Fruit fly (Drosophila melanogaster): ENCODE results near the gene Yip1d1.

The Yip1d1 gene

DNA sequence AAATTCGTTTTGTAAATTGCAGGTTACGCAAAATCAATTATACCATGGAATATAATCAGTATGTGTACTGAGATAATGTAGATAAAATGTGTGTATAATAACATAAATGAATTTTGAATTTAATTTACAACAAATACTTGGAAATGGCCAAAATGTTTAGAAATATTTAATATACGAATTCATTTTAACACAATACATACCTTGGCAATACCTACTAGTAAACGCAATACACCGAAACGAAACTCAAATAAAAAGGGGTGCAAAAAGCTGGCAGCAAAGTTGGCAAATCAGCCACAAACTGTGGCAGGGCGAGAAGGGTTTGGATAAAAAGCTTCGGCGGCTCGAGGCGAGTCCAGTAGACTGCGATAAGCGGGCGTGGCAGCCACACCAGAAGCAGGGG lies 34.1 kb downstream of the Yip1d1 start, which contains the start of gene CG16800:
TSS of gene CG16800 (plus strand) at position 301 of the 400 bp plus-strand sequence.
- TF ChIP-seq GATAd (GFP tag; optimal IDR thresholded peaks at IDR 0.05) (no peak), jim (GFP tag; optimal IDR thresholded peaks at IDR 0.05) (no peak), Hr78 (GFP tag; optimal IDR thresholded peaks at IDR 0.05) (no peak), sv (GFP tag; optimal IDR thresholded peaks at IDR 0.05) (no peak), psq (GFP tag; optimal IDR thresholded peaks at IDR 0.05) (no peak), Dif (GFP tag; optimal IDR thresholded peaks at IDR 0.05; ENCODE audit: partially characterized antibody) (no peak), lola (GFP tag; optimal IDR thresholded peaks at IDR 0.05) (no peak), Jra (GFP tag; optimal IDR thresholded peaks at IDR 0.05) (no peak), Dfd (GFP tag; optimal IDR thresholded peaks at IDR 0.05) (no peak), rgr (GFP tag; optimal IDR thresholded peaks at IDR 0.05) (no peak), CG9705 (GFP tag; optimal IDR thresholded peaks at IDR 0.05) (no peak), h (GFP tag; optimal IDR thresholded peaks at IDR 0.05) (no peak), tai (GFP tag; optimal IDR thresholded peaks at IDR 0.05) (no peak)

DNA sequence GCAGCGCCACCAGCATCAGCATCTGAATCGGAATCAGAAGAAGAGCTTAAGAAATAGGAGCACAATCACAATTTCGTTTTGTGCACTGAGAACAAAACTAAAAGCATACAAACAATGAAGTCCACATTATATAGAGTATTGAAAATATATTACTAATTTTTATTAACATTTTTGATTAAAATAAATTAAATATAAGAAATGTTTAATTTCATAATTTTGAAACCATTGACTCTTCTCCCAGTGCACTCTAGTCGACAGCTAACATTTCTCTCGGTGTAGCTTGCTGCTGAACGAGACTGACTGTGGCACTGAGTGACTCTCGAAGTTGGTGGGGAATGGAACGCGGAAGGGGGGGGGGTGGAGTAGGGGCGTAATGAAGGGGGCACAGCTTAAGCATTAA lies 49.8 kb downstream of the Yip1d1 start:
- no peak for TF ChIP-seq dsf (GFP tag; optimal IDR thresholded peaks at IDR 0.05; ENCODE audit: borderline replicate concordance)
- TF ChIP-seq Vsx2 (GFP tag; optimal IDR thresholded peaks at IDR 0.05; ENCODE audit: partially characterized antibody): no peak
- TF ChIP-seq CrebA (GFP tag; optimal IDR thresholded peaks at IDR 0.05; ENCODE audit: borderline replicate concordance): no peak
- TF ChIP-seq Jra (GFP tag; optimal IDR thresholded peaks at IDR 0.05): no peak
